Worm (Caenorhabditis elegans) whole organism, L4 larva: ENCODE data around the gene mig-32.

Experiments used
- D1046.2 ChIP-seq: fragments of 200-800 bp; sonication (Bioruptor generic); IDR thresholded peaks from 2 replicates; pipeline ENCODE4 v1.3.6; 2022; ENCODE audit warnings: missing genetic modification characterization, missing compliant biosample characterization
- T26A8.4 ChIP-seq: fragments of 200-800 bp; sonication (Bioruptor generic); IDR thresholded peaks from 2 replicates; pipeline ENCODE4 v1.3.6; 2022; ENCODE audit warnings: missing genetic modification characterization, missing compliant biosample characterization
- Y105C5A.15 ChIP-seq: fragments of 200-800 bp; sonication (Bioruptor generic); IDR thresholded peaks from 2 replicates; pipeline ENCODE4 v1.3.6; 2022; ENCODE audit warnings: missing genetic modification characterization, missing compliant biosample characterization
- Y48G9A.11 ChIP-seq: fragments of 200-800 bp; sonication (Bioruptor generic); IDR thresholded peaks from 2 replicates; pipeline ENCODE4 v1.3.6; 2022; ENCODE audit warnings: missing genetic modification reagents, missing genetic modification characterization, missing compliant biosample characterization
- Y75B8A.6 ChIP-seq: fragments of 200-800 bp; sonication (Bioruptor generic); IDR thresholded peaks from 2 replicates; pipeline ENCODE4 v1.3.6; 2022; ENCODE audit warnings: missing genetic modification reagents, missing genetic modification characterization, missing compliant biosample characterization
- ZK546.5 ChIP-seq, 2 experiments: sonication (generic microtip); optimal IDR thresholded peaks; 2 replicates each; lab custom pipeline; 2017; ENCODE audit warnings: missing biosample characterization in 2 of 2, missing genetic modification characterization in 2 of 2
- aha-1 ChIP-seq: fragments of 150-350 bp; peaks from one replicate; lab custom pipeline; 2014; ENCODE audit warnings: missing biosample characterization, missing genetic modification characterization
- ceh-20 ChIP-seq: fragments of 200-800 bp; sonication (Bioruptor generic); IDR thresholded peaks from 2 replicates; pipeline ENCODE4 v1.3.6; 2022; ENCODE audit warnings: missing genetic modification reagents, missing genetic modification characterization, missing compliant biosample characterization
- ceh-32 ChIP-seq: sonication (generic microtip); optimal IDR thresholded peaks from 2 replicates; lab custom pipeline; 2016; ENCODE audit warnings: mild to moderate bottlenecking, missing genetic modification characterization, missing compliant biosample characterization; ENCODE audit not compliant: poor library complexity
- ceh-44 ChIP-seq: fragments of 200-800 bp; sonication (Bioruptor generic); IDR thresholded peaks from 2 replicates; pipeline ENCODE4 v1.3.6; 2022; ENCODE audit warnings: missing genetic modification reagents, missing genetic modification characterization, missing compliant biosample characterization
- cey-2 ChIP-seq: sonication (generic microtip); optimal IDR thresholded peaks from 3 replicates; lab custom pipeline; 2017; ENCODE audit warnings: missing genetic modification characterization, mild to moderate bottlenecking, missing compliant biosample characterization, antibody characterized with exemption, borderline replicate concordance; ENCODE audit not compliant: insufficient read depth
- ctbp-1 ChIP-seq: fragments of 200-800 bp; sonication (Bioruptor generic); IDR thresholded peaks from 2 replicates; pipeline ENCODE4 v1.3.6; 2022; ENCODE audit warnings: missing genetic modification reagents, missing genetic modification characterization, missing compliant biosample characterization
- daf-12 ChIP-seq: fragments of 150-350 bp; optimal IDR thresholded peaks from 2 replicates; lab custom pipeline; 2014; ENCODE audit warnings: missing biosample characterization, missing genetic modification reagents, missing genetic modification characterization
- daf-16 ChIP-seq, 3 experiments: sonication (generic microtip); optimal IDR thresholded peaks; 2 replicates each; lab custom pipeline; 2016 to 2017; ENCODE audit warnings: missing genetic modification characterization in 3 of 3, missing genetic modification reagents in 3 of 3, mild to moderate bottlenecking in 2 of 3, missing compliant biosample characterization in 2 of 3, missing biosample characterization in 1 of 3, moderate library complexity in 1 of 3
- daf-19 ChIP-seq: fragments of 200-800 bp; sonication (Bioruptor generic); conservative IDR thresholded peaks from 2 replicates; pipeline ENCODE4 v1.3.6; 2022; ENCODE audit warnings: missing genetic modification characterization, missing compliant biosample characterization
- dmd-6 ChIP-seq: fragments of 200-800 bp; sonication (Bioruptor generic); IDR thresholded peaks from 2 replicates; pipeline ENCODE4 v1.3.6; 2022; ENCODE audit warnings: missing genetic modification reagents, missing genetic modification characterization, missing compliant biosample characterization
- dmd-8 ChIP-seq: fragments of 200-800 bp; sonication (Bioruptor generic); IDR thresholded peaks from 2 replicates; pipeline ENCODE4 v1.3.6; 2022; ENCODE audit warnings: missing genetic modification characterization, missing compliant biosample characterization
- dpl-1 ChIP-seq: fragments of 150-350 bp; optimal IDR thresholded peaks from 2 replicates; lab custom pipeline; 2014; ENCODE audit warnings: missing biosample characterization, missing genetic modification reagents, missing genetic modification characterization
- duxl-1 ChIP-seq: sonication (generic microtip); optimal IDR thresholded peaks from 2 replicates; lab custom pipeline; 2016; ENCODE audit warnings: mild to moderate bottlenecking, missing genetic modification characterization, moderate library complexity, missing compliant biosample characterization; ENCODE audit not compliant: poor library complexity
- dve-1 ChIP-seq: sonication (generic microtip); optimal IDR thresholded peaks from 2 replicates; lab custom pipeline; 2017; ENCODE audit warnings: antibody characterized with exemption, mild to moderate bottlenecking, missing genetic modification characterization, missing compliant biosample characterization; ENCODE audit not compliant: insufficient read depth
- egl-43 ChIP-seq: fragments of 200-800 bp; sonication (Bioruptor generic); IDR thresholded peaks from 2 replicates; pipeline ENCODE4 v1.3.6; 2022; ENCODE audit warnings: missing genetic modification reagents, missing genetic modification characterization, missing compliant biosample characterization
- hif-1 ChIP-seq, 2 experiments: sonication (generic microtip); optimal IDR thresholded peaks; 2 replicates each; lab custom pipeline; 2016 to 2017; ENCODE audit warnings: missing compliant biosample characterization in 2 of 2, missing genetic modification characterization in 2 of 2, missing genetic modification reagents in 2 of 2, missing genotype in 2 of 2, mild to moderate bottlenecking in 1 of 2
- hlh-11 ChIP-seq: fragments of 200-800 bp; sonication (Bioruptor generic); optimal IDR thresholded peaks from 2 replicates; lab custom pipeline; 2018; ENCODE audit warnings: mild to moderate bottlenecking, missing genetic modification characterization, missing compliant biosample characterization
- hlh-30 ChIP-seq: sonication (generic microtip); optimal IDR thresholded peaks from 2 replicates; lab custom pipeline; 2017; ENCODE audit warnings: antibody characterized with exemption, mild to moderate bottlenecking, missing genetic modification characterization, missing compliant biosample characterization; ENCODE audit not compliant: insufficient read depth
- lim-7 ChIP-seq: fragments of 200-800 bp; sonication (Bioruptor generic); IDR thresholded peaks from 2 replicates; pipeline ENCODE4 v1.3.6; 2022; ENCODE audit warnings: missing genetic modification characterization, missing compliant biosample characterization
- lin-13 ChIP-seq: fragments of 150-350 bp; optimal IDR thresholded peaks from 2 replicates; lab custom pipeline; 2014; ENCODE audit warnings: missing biosample characterization, missing genetic modification reagents, missing genetic modification characterization
- lin-29 ChIP-seq: fragments of 200-800 bp; sonication (Bioruptor generic); IDR thresholded peaks from 2 replicates; pipeline ENCODE4 v1.3.6; 2022; ENCODE audit warnings: missing genetic modification reagents, missing genetic modification characterization, missing compliant biosample characterization
- lir-3 ChIP-seq: sonication (generic microtip); optimal IDR thresholded peaks from 2 replicates; lab custom pipeline; 2016; ENCODE audit warnings: mild to moderate bottlenecking, missing genetic modification characterization, missing compliant biosample characterization
- lsy-2 ChIP-seq, 2 experiments: fragments of 150-350 bp in 1 of 2; sonication (generic microtip) in 1 of 2; optimal IDR thresholded peaks; 2 replicates each; lab custom pipeline; 2014 to 2017; ENCODE audit warnings: missing biosample characterization in 2 of 2, missing genetic modification characterization in 2 of 2
- nhr-11 ChIP-seq: fragments of 150-350 bp; optimal IDR thresholded peaks from 2 replicates; lab custom pipeline; 2014; ENCODE audit warnings: missing biosample characterization, missing genetic modification characterization
- nhr-111 ChIP-seq: fragments of 200-800 bp; sonication (Bioruptor generic); optimal IDR thresholded peaks from 2 replicates; lab custom pipeline; 2018; ENCODE audit warnings: mild to moderate bottlenecking, missing genetic modification characterization, missing compliant biosample characterization
- nhr-28 ChIP-seq: fragments of 150-350 bp; optimal IDR thresholded peaks from 2 replicates; lab custom pipeline; 2014; ENCODE audit warnings: missing biosample characterization, missing genetic modification characterization
- nhr-6 ChIP-seq: fragments of 150-350 bp; optimal IDR thresholded peaks from 2 replicates; lab custom pipeline; 2014; ENCODE audit warnings: missing biosample characterization, missing genetic modification characterization
- nhr-76 ChIP-seq: fragments of 150-350 bp; optimal IDR thresholded peaks from 2 replicates; lab custom pipeline; 2014; ENCODE audit warnings: missing biosample characterization, missing genetic modification characterization
- nhr-77 ChIP-seq: fragments of 150-350 bp; optimal IDR thresholded peaks from 2 replicates; lab custom pipeline; 2014; ENCODE audit warnings: missing biosample characterization, missing genetic modification characterization
- php-3 ChIP-seq: fragments of 200-800 bp; sonication (Bioruptor generic); IDR thresholded peaks from 2 replicates; pipeline ENCODE4 v1.3.6; 2022; ENCODE audit warnings: missing genetic modification reagents, missing genetic modification characterization, missing compliant biosample characterization
- pqm-1 ChIP-seq: sonication (generic microtip); optimal IDR thresholded peaks from 2 replicates; lab custom pipeline; 2017; ENCODE audit warnings: missing biosample characterization, missing genetic modification characterization
- sdz-12 ChIP-seq: fragments of 200-800 bp; sonication (Bioruptor generic); optimal IDR thresholded peaks from 2 replicates; lab custom pipeline; 2018; ENCODE audit warnings: mild to moderate bottlenecking, missing genetic modification characterization, missing compliant biosample characterization
- set-16 ChIP-seq: fragments of 200-800 bp; sonication (Bioruptor generic); IDR thresholded peaks from 2 replicates; pipeline ENCODE4 v1.3.6; 2022; ENCODE audit warnings: missing genetic modification reagents, missing genetic modification characterization, missing compliant biosample characterization
- skn-1 ChIP-seq: fragments of 150-350 bp; optimal IDR thresholded peaks from 2 replicates; lab custom pipeline; 2014; ENCODE audit warnings: missing biosample characterization, missing genetic modification characterization
- spr-3 ChIP-seq: fragments of 200-800 bp; sonication (Bioruptor generic); optimal IDR thresholded peaks from 2 replicates; lab custom pipeline; 2018; ENCODE audit warnings: mild to moderate bottlenecking, missing genetic modification characterization, missing compliant biosample characterization
- tag-97 ChIP-seq: fragments of 200-800 bp; sonication (Bioruptor generic); IDR thresholded peaks from 2 replicates; pipeline ENCODE4 v1.3.6; 2022; ENCODE audit warnings: missing genetic modification characterization, missing compliant biosample characterization
- unc-130 ChIP-seq: sonication (generic microtip); optimal IDR thresholded peaks from 2 replicates; lab custom pipeline; 2016; ENCODE audit warnings: missing genetic modification reagents, missing genetic modification characterization, missing compliant biosample characterization
- unc-39 ChIP-seq: sonication (generic microtip); optimal IDR thresholded peaks from 2 replicates; lab custom pipeline; 2017; ENCODE audit warnings: missing biosample characterization, missing genetic modification characterization
- zfp-3 ChIP-seq: fragments of 200-800 bp; sonication (Bioruptor generic); conservative IDR thresholded peaks from 2 replicates; pipeline ENCODE4 v1.3.6; 2022; ENCODE audit warnings: missing genetic modification reagents, missing genetic modification characterization, missing compliant biosample characterization
- zip-11 ChIP-seq: fragments of 200-800 bp; sonication (Bioruptor generic); IDR thresholded peaks from 2 replicates; pipeline ENCODE4 v1.3.6; 2022; ENCODE audit warnings: missing genetic modification characterization, missing compliant biosample characterization
- zip-2 ChIP-seq: fragments of 150-350 bp; optimal IDR thresholded peaks from 2 replicates; lab custom pipeline; 2014; ENCODE audit warnings: missing biosample characterization, missing genetic modification characterization
- ztf-7 ChIP-seq: fragments of 150-350 bp; optimal IDR thresholded peaks from 2 replicates; lab custom pipeline; 2014; ENCODE audit warnings: missing biosample characterization, missing genetic modification characterization

mig-32 gene

DNA sequence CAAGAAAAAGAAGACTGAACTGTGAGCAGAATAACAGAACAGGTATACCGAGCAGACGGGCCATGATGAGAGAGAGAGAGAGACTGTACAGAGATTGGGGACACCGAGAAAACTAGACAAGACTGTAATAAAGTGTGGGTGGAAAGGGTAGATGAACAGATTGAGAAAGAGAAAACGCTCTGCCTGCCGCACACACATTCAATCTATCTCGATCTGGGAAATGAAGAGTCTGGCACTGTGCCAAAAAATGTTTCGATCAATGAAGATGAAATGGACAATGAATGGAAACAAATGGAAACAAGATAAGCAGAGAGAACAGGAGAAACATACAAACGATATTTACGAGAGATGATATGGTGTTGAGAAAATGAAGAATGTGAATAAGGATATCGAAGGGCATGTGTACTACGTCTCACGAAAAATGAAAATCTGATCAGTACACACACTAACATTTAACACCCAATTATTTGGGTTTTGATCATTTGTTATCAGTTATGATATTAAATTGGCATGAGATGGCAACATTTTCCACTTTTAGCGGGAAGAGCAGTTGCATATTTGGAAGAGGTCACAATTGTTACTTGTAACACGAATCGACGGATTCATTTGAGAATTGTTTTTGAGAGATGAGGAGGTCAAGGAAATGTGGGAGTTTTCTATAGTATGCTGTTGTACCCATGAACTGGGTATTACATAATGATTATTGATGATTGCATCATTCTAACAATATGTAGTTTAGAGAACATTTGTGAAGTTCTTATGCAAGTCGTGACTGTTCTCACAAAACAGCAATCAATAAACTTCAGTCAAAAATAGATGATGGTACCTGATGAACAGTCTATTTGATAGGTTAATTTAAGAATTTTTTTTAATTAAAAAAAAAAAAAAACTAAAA, 46.9 kb downstream of the mig-32 start (continued):
- TF ChIP-seq Y75B8A.6 (GFP tag; lab: Robert Waterston, UW): no peak
- TF ChIP-seq dve-1: peak; percentile 6
- TF ChIP-seq dpl-1 (GFP tag; lab: Kevin White, UChicago): peak; percentile 3
- TF ChIP-seq hlh-11: peak; percentile 25
- TF ChIP-seq zip-2 (tag; lab: Kevin White, UChicago): no peak
- no peak for TF ChIP-seq cey-2 (tag; lab: Kevin White, UChicago)
- no peak for TF ChIP-seq nhr-76 (tag; lab: Kevin White, UChicago)
- no peak for TF ChIP-seq dmd-8 (GFP tag; lab: Robert Waterston, UW)
- TF ChIP-seq daf-19 (GFP tag; lab: Robert Waterston, UW): no peak
- no peak for TF ChIP-seq ctbp-1
- TF ChIP-seq egl-43 (GFP tag; lab: Robert Waterston, UW): no peak
- TF ChIP-seq ceh-20 (GFP tag; lab: Robert Waterston, UW): no peak
- TF ChIP-seq nhr-111 (GFP tag; lab: Kevin White, UChicago): no peak

DNA sequence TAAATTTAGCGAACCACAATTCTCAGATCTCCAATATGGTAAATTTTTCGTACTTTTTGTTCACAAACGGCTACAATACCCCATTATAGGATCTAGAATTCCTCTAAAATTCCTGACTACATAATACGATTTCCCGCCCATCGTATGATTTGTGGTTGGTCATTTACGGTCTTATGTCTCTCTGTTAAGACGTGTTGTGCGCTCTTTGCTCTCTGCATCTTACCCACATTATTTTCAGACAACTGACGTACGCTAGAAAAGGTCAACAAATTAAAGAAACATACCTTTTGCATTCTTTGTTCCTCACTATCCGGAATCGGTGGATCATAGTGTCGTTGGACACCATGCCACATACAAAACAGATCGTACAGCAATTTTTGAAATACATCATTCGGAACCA, 49.0 kb downstream of the mig-32 start:
- peak; percentile 60 for TF ChIP-seq nhr-77
- TF ChIP-seq unc-130: no peak
- no peak for TF ChIP-seq set-16 (GFP tag; lab: Robert Waterston, UW)
- TF ChIP-seq Y105C5A.15: no peak
- TF ChIP-seq nhr-28: peak; percentile 90
- peak; percentile 41; the same call in 1 of the 2 replicates for TF ChIP-seq dmd-6
- TF ChIP-seq ceh-44 (GFP tag; lab: Robert Waterston, UW): no peak
- TF ChIP-seq daf-16 (GFP tag; optimal IDR thresholded peaks at IDR 0.05; lab: Kevin White, UChicago): no peak
- peak; percentile 52 for TF ChIP-seq daf-16 (tag; optimal IDR thresholded peaks at IDR 0.05; lab: Kevin White, UChicago)
- TF ChIP-seq pqm-1: peak; percentile 13
- TF ChIP-seq dve-1: peak; percentile 30
- TF ChIP-seq hlh-11: peak; percentile 43
- no peak for TF ChIP-seq ctbp-1
- TF ChIP-seq sdz-12 (GFP tag; lab: Kevin White, UChicago): no peak
- no peak for TF ChIP-seq lim-7 (GFP tag; lab: Robert Waterston, UW)
- no peak for TF ChIP-seq daf-12 (tag; lab: Kevin White, UChicago)
- no peak for TF ChIP-seq nhr-6
- no peak for TF ChIP-seq php-3 (GFP tag; lab: Robert Waterston, UW)
- TF ChIP-seq ceh-20 (GFP tag; lab: Robert Waterston, UW): no peak
- TF ChIP-seq hlh-30 (tag; lab: Kevin White, UChicago): peak; percentile 11
- no peak for TF ChIP-seq Y48G9A.11
- TF ChIP-seq hif-1 (tag; optimal IDR thresholded peaks at IDR 0.05; lab: Kevin White, UChicago): no peak
- TF ChIP-seq ztf-7: no peak
- TF ChIP-seq ZK546.5 (tag; optimal IDR thresholded peaks at IDR 0.05; lab: Kevin White, UChicago): no peak
- no peak for TF ChIP-seq lir-3 (tag; lab: Kevin White, UChicago)
- no peak for TF ChIP-seq duxl-1 (tag; lab: Kevin White, UChicago)
- no peak for TF ChIP-seq spr-3 (GFP tag; lab: Kevin White, UChicago)

ce11 chrIV:12040431-12040830, 51.6 kb downstream of the mig-32 start:
- TF ChIP-seq zip-11 (no peak), tag-97 (no peak), nhr-28 (peak; percentile 44), skn-1 (no peak), zfp-3 (no peak), D1046.2 (GFP tag; lab: Robert Waterston, UW) (no peak), nhr-11 (no peak), lin-13 (GFP tag; lab: Kevin White, UChicago) (no peak), aha-1 (tag; lab: Kevin White, UChicago) (peak; percentile 46), ceh-44 (GFP tag; lab: Robert Waterston, UW) (no peak), hlh-30 (tag; lab: Kevin White, UChicago) (peak; percentile 81), lin-29 (no peak), unc-39 (tag; lab: Kevin White, UChicago) (no peak), daf-12 (tag; lab: Kevin White, UChicago) (no peak), lsy-2 (tag; optimal IDR thresholded peaks at IDR 0.05; lab: Kevin White, UChicago) (no peak), ceh-32 (tag; lab: Kevin White, UChicago) (no peak), T26A8.4 (GFP tag; lab: Robert Waterston, UW) (no peak)
